Fruit fly (Drosophila melanogaster) whole organism, embryonic: ENCODE results near the gene CG7483.

Experiments used
- CG11723 ChIP-seq: fragments of 200-800 bp; sonication (Bioruptor generic); optimal IDR thresholded peaks from 2 replicates; lab custom pipeline; 2017; ENCODE audit warnings: missing biosample characterization, mild to moderate bottlenecking, missing genetic modification characterization
- CG12769 ChIP-seq: fragments of 200-800 bp; sonication (Bioruptor generic); optimal IDR thresholded peaks from 2 replicates; lab custom pipeline; 2019; ENCODE audit warnings: missing biosample characterization, mild to moderate bottlenecking, missing genetic modification characterization, moderate library complexity
- CG32767 ChIP-seq: fragments of 200-800 bp; sonication (Bioruptor generic); IDR thresholded peaks from 2 replicates; pipeline ENCODE4 v1.3.6; 2022; ENCODE audit warnings: missing biosample characterization, missing genetic modification characterization
- GATAe ChIP-seq: fragments of 200-800 bp; sonication (Bioruptor generic); conservative IDR thresholded peaks from 2 replicates; pipeline ENCODE4 v1.3.6; 2022; ENCODE audit warnings: missing biosample characterization, missing genetic modification characterization
- fru ChIP-seq: fragments of >200 bp; optimal IDR thresholded peaks from 2 replicates; lab custom pipeline; 2017
- gsb ChIP-seq: fragments of 200-800 bp; sonication (Bioruptor generic); IDR thresholded peaks from 2 replicates; pipeline ENCODE4 v1.3.6; 2022; ENCODE audit warnings: missing biosample characterization, missing genetic modification characterization
- gt ChIP-seq: fragments of 200-800 bp; sonication (Bioruptor generic); IDR thresholded peaks from 2 replicates; pipeline ENCODE4 v1.3.6; 2022; ENCODE audit warnings: missing biosample characterization, missing genetic modification characterization
- repo ChIP-seq: fragments of 200-800 bp; sonication (Bioruptor generic); optimal IDR thresholded peaks from 2 replicates; lab custom pipeline; 2016; ENCODE audit warnings: missing biosample characterization, missing genetic modification characterization
- sqz ChIP-seq: fragments of 200-800 bp; sonication (Bioruptor generic); optimal IDR thresholded peaks from 3 replicates; lab custom pipeline; 2018; ENCODE audit warnings: missing biosample characterization, mild to moderate bottlenecking, missing genetic modification characterization
- zen ChIP-seq: fragments of 200-800 bp; sonication (Bioruptor generic); optimal IDR thresholded peaks from 3 replicates; lab custom pipeline; 2018; ENCODE audit warnings: missing biosample characterization, mild to moderate bottlenecking, missing genetic modification characterization, moderate library complexity

DNA sequence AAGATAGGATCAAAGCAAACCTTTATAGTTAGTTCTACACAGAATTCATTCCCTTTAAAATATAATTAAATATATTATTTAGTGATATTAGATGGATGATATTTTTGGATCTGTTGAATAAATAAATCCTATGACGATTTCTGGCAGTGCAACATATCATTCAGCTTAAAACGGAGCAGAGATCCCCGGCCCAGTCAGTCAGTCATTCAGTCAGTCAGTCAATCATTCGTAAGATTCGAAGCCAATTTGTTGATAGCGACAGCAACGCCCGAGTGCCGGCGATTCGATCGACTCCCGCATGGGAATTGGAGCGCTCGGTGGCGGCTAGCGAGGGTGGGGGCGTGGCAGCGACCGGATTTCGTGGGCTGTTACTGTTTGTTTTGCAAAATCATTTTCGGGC lies 33.0 kb upstream of the CG7483 start:
- TF ChIP-seq zen (tag; lab: Kevin White, UChicago) (no peak), CG32767 (GFP tag; lab: Robert Waterston, UW) (no peak), repo (GFP tag; lab: Kevin White, UChicago) (no peak), CG11723 (GFP tag; lab: Kevin White, UChicago) (no peak), fru (lab: Kevin White, UChicago) (no peak), sqz (GFP tag; lab: Kevin White, UChicago) (no peak), gsb (GFP tag; lab: Robert Waterston, UW) (no peak), CG12769 (no peak), GATAe (GFP tag; lab: Robert Waterston, UW) (no peak), gt (no peak)
